Worm (Caenorhabditis elegans): ENCODE data around the gene T19D2.13.

Gene T19D2.13

ce11 chrX:3949026-3949425 lies 6.9 kb upstream of the T19D2.13 start:
- no peak for TF ChIP-seq hsf-1 (GFP tag; IDR thresholded peaks at IDR 0.05)
- peak; percentile 72 for TF ChIP-seq nhr-80 (tag; optimal IDR thresholded peaks at IDR 0.05)
- no peak for TF ChIP-seq lir-1 (GFP tag; conservative IDR thresholded peaks at IDR 0.05)

DNA sequence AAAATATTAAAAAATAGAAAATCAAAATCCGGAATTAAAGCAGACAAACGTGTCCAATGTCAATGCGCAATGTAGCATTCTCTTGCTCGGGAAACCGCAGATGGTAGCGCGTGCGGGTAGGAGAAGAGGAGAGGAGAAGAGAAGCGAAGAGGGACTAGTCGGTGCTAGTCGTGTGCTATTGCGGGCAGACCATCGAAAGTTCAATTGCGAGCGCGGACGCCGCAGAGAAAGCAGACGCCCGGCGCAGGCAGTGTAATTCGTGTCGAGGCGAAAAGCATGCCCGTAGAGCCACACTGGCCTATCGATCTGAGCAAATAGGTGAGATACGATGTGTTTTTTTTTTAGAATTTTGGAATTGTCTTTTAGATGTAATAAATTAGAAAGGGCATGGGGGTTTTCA lies 3.5 kb upstream of the T19D2.13 start:
- TF ChIP-seq ceh-58 (GFP tag; IDR thresholded peaks at IDR 0.05): no peak
- no peak for TF ChIP-seq ztf-6 (GFP tag; IDR thresholded peaks at IDR 0.05)
- no peak for TF ChIP-seq attf-3 (GFP tag; conservative IDR thresholded peaks at IDR 0.05)
- no peak for TF ChIP-seq snpc-4 (GFP tag; optimal IDR thresholded peaks at IDR 0.05)
- peak in 1 of 4 experiments; percentile 35 for TF ChIP-seq snpc-4 (tag; optimal IDR thresholded peaks at IDR 0.05)
- no peak for TF ChIP-seq xnd-1 (tag; optimal IDR thresholded peaks at IDR 0.05)
- TF ChIP-seq pha-4 (tag; optimal IDR thresholded peaks at IDR 0.05): no peak
- TF ChIP-seq pbrm-1 (GFP tag; IDR thresholded peaks at IDR 0.05): 0 out of 2 replicates have a peak, but pooled peaks have one; percentile 30
- peak; percentile 2 for TF ChIP-seq tbp1 (GFP tag; optimal IDR thresholded peaks at IDR 0.05)
- peak; percentile 3 for TF ChIP-seq chd-7 (tag; optimal IDR thresholded peaks at IDR 0.05)
- no peak for TF ChIP-seq sptf-2 (GFP tag; optimal IDR thresholded peaks at IDR 0.05)
- no peak for TF ChIP-seq F52B5.7 (tag; optimal IDR thresholded peaks at IDR 0.05)
- TF ChIP-seq madf-10 (tag; optimal IDR thresholded peaks at IDR 0.05): peak; percentile 5
- no peak for TF ChIP-seq F39B2.1 (GFP tag; IDR thresholded peaks at IDR 0.05)
- TF ChIP-seq bed-2 (GFP tag; IDR thresholded peaks at IDR 0.05): no peak
- no peak for TF ChIP-seq rcor-1 (GFP tag; IDR thresholded peaks at IDR 0.05)
- TF ChIP-seq lin-26 (GFP tag; IDR thresholded peaks at IDR 0.05): no peak
- TF ChIP-seq lin-40 (tag; optimal IDR thresholded peaks at IDR 0.05): peak; percentile 14
- TF ChIP-seq K12H6.12 (tag; optimal IDR thresholded peaks at IDR 0.05): peak; percentile 54
- TF ChIP-seq ztf-25 (GFP tag; IDR thresholded peaks at IDR 0.05): no peak
- TF ChIP-seq nhr-80 (tag; optimal IDR thresholded peaks at IDR 0.05): peak; percentile 58
- TF ChIP-seq ztf-28 (GFP tag; IDR thresholded peaks at IDR 0.05): 0 out of 2 replicates have a peak, but pooled peaks have one; percentile 60
- peak; percentile 54; the same call in 1 of the 2 replicates for TF ChIP-seq dox-1 (GFP tag; IDR thresholded peaks at IDR 0.05)
- 0 out of 2 replicates have a peak, but pooled peaks have one; percentile 47 for TF ChIP-seq nfyb-1 (GFP tag; IDR thresholded peaks at IDR 0.05)
- no peak for TF ChIP-seq mxl-1 (tag; optimal IDR thresholded peaks at IDR 0.05)
- no peak for TF ChIP-seq lsy-27 (tag; optimal IDR thresholded peaks at IDR 0.05; ENCODE audit: borderline replicate concordance, insufficient read depth)
- TF ChIP-seq C17E4.6 (GFP tag; IDR thresholded peaks at IDR 0.05): no peak
- TF ChIP-seq egrh-3 (GFP tag; IDR thresholded peaks at IDR 0.05): peak; percentile 50; the same call in 1 of the 2 replicates
- peak; percentile 98 for TF ChIP-seq zfh-2 (GFP tag; conservative IDR thresholded peaks at IDR 0.05)
- TF ChIP-seq athp-1 (tag; optimal IDR thresholded peaks at IDR 0.05): no peak
- no peak for TF ChIP-seq madf-3 (GFP tag; IDR thresholded peaks at IDR 0.05)
- TF ChIP-seq attf-5 (GFP tag; optimal IDR thresholded peaks at IDR 0.05): peak; percentile 20
- TF ChIP-seq rpc-1 (optimal IDR thresholded peaks at IDR 0.05): no peak
- no peak for TF ChIP-seq rpc-1 (tag; optimal IDR thresholded peaks at IDR 0.05)
- no peak for TF ChIP-seq nhr-179 (tag; optimal IDR thresholded peaks at IDR 0.05)
- TF ChIP-seq ccch-3 (GFP tag; optimal IDR thresholded peaks at IDR 0.05): no peak
- TF ChIP-seq hlh-26 (GFP tag; conservative IDR thresholded peaks at IDR 0.05): no peak
- TF ChIP-seq K11D2.4 (GFP tag; IDR thresholded peaks at IDR 0.05): peak; percentile 57; the same call in 1 of the 2 replicates
- no peak for TF ChIP-seq cebp-1 (GFP tag; IDR thresholded peaks at IDR 0.05)
- peak; percentile 66 for TF ChIP-seq cebp-1 (tag; optimal IDR thresholded peaks at IDR 0.05)
- no peak for TF ChIP-seq nfya-2 (GFP tag; IDR thresholded peaks at IDR 0.05)
- TF ChIP-seq Y53F4B.3 (GFP tag; IDR thresholded peaks at IDR 0.05): no peak
- TF ChIP-seq cebp-2 (GFP tag; IDR thresholded peaks at IDR 0.05): no peak
- peak; percentile 63 for TF ChIP-seq hmg-1.2 (GFP tag; IDR thresholded peaks at IDR 0.05)
- TF ChIP-seq B0035.1 (tag; optimal IDR thresholded peaks at IDR 0.05): no peak

All from whole organism, young adult.